Worm (Caenorhabditis elegans): ENCODE data around the gene mps-2.

Gene mps-2

ce11 chrII:273872-274271, 38.1 kb downstream of the mps-2 start, which contains the start of gene B0432.7:
TSS of gene B0432.7 (minus strand) at chrII:273972.
- no peak for TF ChIP-seq egl-5 (tag; optimal IDR thresholded peaks at IDR 0.05)
- TF ChIP-seq sea-2 (GFP tag; optimal IDR thresholded peaks at IDR 0.05): no peak

- TF ChIP-seq nhr-25 (tag; optimal IDR thresholded peaks at IDR 0.05) (no peak), sea-2 (GFP tag; optimal IDR thresholded peaks at IDR 0.05) (no peak), elt-3 (tag; optimal IDR thresholded peaks at IDR 0.05) (no peak), ama-1 (optimal IDR thresholded peaks at IDR 0.05) (no peak)
Measured at ce11 chrII:264053-264452, 48.0 kb downstream of the mps-2 start, which contains the start of gene B0432.14. TSS of gene B0432.14 (plus strand) at chrII:264353.

- TF ChIP-seq mdl-1 (tag; optimal IDR thresholded peaks at IDR 0.05) (no peak), aly-2 (tag; optimal IDR thresholded peaks at IDR 0.05) (no peak), unc-39 (tag; optimal IDR thresholded peaks at IDR 0.05) (no peak), lin-39 (tag; optimal IDR thresholded peaks at IDR 0.05) (no peak), nhr-23 (tag; optimal IDR thresholded peaks at IDR 0.05) (no peak), nhr-12 (tag; optimal IDR thresholded peaks at IDR 0.05) (no peak), pqm-1 (tag; optimal IDR thresholded peaks at IDR 0.05) (no peak), elt-2 (tag; optimal IDR thresholded peaks at IDR 0.05) (no peak), mml-1 (tag; optimal IDR thresholded peaks at IDR 0.05) (no peak), fos-1 (tag; optimal IDR thresholded peaks at IDR 0.05) (no peak), elt-3 (tag; optimal IDR thresholded peaks at IDR 0.05) (no peak), daf-12 (tag; optimal IDR thresholded peaks at IDR 0.05) (no peak), R02D3.7 (tag; optimal IDR thresholded peaks at IDR 0.05) (no peak), ceh-9 (tag; optimal IDR thresholded peaks at IDR 0.05) (no peak), ceh-16 (tag; optimal IDR thresholded peaks at IDR 0.05) (no peak)
Measured at ce11 chrII:263563-263962, 48.4 kb downstream of the mps-2 start, which contains the start of gene scc-2. TSS of gene scc-2 (minus strand) at chrII:263663.
